Worm (Caenorhabditis elegans): Measurements from ENCODE around the gene sti-1.

Gene sti-1

DNA sequence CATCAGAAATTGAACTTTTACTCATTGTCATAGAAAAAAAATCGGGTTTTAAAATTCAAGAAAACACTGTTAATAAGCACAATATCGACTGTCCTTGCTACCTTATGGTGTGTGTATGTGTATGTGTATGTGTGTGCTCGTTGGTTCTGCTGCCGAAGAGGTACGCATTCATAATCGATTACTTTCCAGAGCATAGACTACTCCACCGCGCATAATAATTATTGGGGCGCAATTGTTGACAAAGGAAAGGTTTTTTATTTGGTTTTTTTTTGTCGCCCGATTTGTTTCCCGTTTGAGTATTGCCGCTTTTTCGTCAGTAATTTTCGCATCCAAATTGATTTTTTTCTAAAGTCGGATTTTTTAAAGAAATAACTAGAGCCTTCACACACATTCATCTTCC, 12.1 kb upstream of the sti-1 start, which contains the start of gene C05E4.15:
Gene C05E4.15, minus strand, starts transcription at position 101 of the 400 bp plus-strand sequence.
- no peak for TF ChIP-seq flt-1 (GFP tag; IDR thresholded peaks at IDR 0.05)
- TF ChIP-seq cog-1 (tag; optimal IDR thresholded peaks at IDR 0.05) = no peak

- no peak for TF ChIP-seq ztf-29 (GFP tag; IDR thresholded peaks at IDR 0.05)
- no peak for TF ChIP-seq cog-1 (tag; optimal IDR thresholded peaks at IDR 0.05)
- TF ChIP-seq tab-1 (GFP tag; IDR thresholded peaks at IDR 0.05) = no peak
- no peak for TF ChIP-seq flt-1 (GFP tag; IDR thresholded peaks at IDR 0.05)
- TF ChIP-seq klf-2 (GFP tag; conservative IDR thresholded peaks at IDR 0.05) = no peak
- TF ChIP-seq ref-1 (GFP tag; conservative IDR thresholded peaks at IDR 0.05) = no peak
- TF ChIP-seq T22C8.4 (GFP tag; IDR thresholded peaks at IDR 0.05) = no peak
- TF ChIP-seq ztf-23 (GFP tag; IDR thresholded peaks at IDR 0.05) = no peak
- TF ChIP-seq med-1 (GFP tag; optimal IDR thresholded peaks at IDR 0.05; ENCODE audit: insufficient read depth) = no peak
Measured at ce11 chrV:761882-762281, 11.4 kb upstream of the sti-1 start, which contains the start of gene C05E4.12. Gene C05E4.12, minus strand, starts transcription at chrV:761982.

- TF ChIP-seq ref-1 (GFP tag; conservative IDR thresholded peaks at IDR 0.05) (no peak), cog-1 (tag; optimal IDR thresholded peaks at IDR 0.05) (no peak), ztf-29 (GFP tag; IDR thresholded peaks at IDR 0.05) (no peak), klf-2 (GFP tag; conservative IDR thresholded peaks at IDR 0.05) (no peak), med-1 (GFP tag; optimal IDR thresholded peaks at IDR 0.05; ENCODE audit: insufficient read depth) (no peak), tab-1 (GFP tag; IDR thresholded peaks at IDR 0.05) (no peak), flt-1 (GFP tag; IDR thresholded peaks at IDR 0.05) (no peak), T22C8.4 (GFP tag; IDR thresholded peaks at IDR 0.05) (no peak), ztf-23 (GFP tag; IDR thresholded peaks at IDR 0.05) (no peak)
Measured at ce11 chrV:762340-762739, 11.0 kb upstream of the sti-1 start, which contains the start of gene srp-2. Gene srp-2, plus strand, starts transcription at chrV:762640.

- TF ChIP-seq ref-1 (GFP tag; conservative IDR thresholded peaks at IDR 0.05) = no peak
- TF ChIP-seq klf-2 (GFP tag; conservative IDR thresholded peaks at IDR 0.05) = no peak
- TF ChIP-seq ztf-23 (GFP tag; IDR thresholded peaks at IDR 0.05) = no peak
- TF ChIP-seq med-1 (GFP tag; optimal IDR thresholded peaks at IDR 0.05; ENCODE audit: insufficient read depth) = no peak
- no peak for TF ChIP-seq flt-1 (GFP tag; IDR thresholded peaks at IDR 0.05)
- TF ChIP-seq tab-1 (GFP tag; IDR thresholded peaks at IDR 0.05) = no peak
- no peak for TF ChIP-seq cog-1 (tag; optimal IDR thresholded peaks at IDR 0.05)
- TF ChIP-seq ztf-29 (GFP tag; IDR thresholded peaks at IDR 0.05) = no peak
- no peak for TF ChIP-seq T22C8.4 (GFP tag; IDR thresholded peaks at IDR 0.05)
Measured at ce11 chrV:764732-765131, 8.6 kb upstream of the sti-1 start, which contains the start of gene str-238. Gene str-238, plus strand, starts transcription at chrV:765032.

DNA sequence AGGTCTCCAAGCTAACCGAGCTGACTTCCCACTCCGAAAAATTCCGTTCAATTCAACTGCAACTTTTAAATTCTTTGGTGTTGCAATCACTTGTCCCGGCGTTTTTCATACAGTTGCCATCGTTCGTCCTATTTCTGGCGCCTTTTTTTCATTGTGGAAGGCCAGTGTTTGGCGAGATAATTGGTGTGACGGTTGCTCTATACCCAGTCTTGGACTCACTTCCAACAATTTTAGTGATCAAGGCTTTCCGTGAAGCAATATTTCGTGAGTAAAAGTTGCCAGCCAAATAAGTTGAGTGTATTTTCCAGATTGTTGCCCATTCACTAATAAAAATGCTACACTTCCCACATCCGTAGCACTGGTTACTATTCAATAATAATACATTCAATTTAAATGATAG, 1.1 kb upstream of the sti-1 start:
- TF ChIP-seq cog-1 (tag; optimal IDR thresholded peaks at IDR 0.05) = no peak
- no peak for TF ChIP-seq ztf-29 (GFP tag; IDR thresholded peaks at IDR 0.05)
- TF ChIP-seq flt-1 (GFP tag; IDR thresholded peaks at IDR 0.05) = no peak

ce11 chrV:774341-774740, 1.0 kb downstream of the sti-1 start:
- TF ChIP-seq ref-1 (GFP tag; conservative IDR thresholded peaks at IDR 0.05) (no peak), med-1 (GFP tag; optimal IDR thresholded peaks at IDR 0.05; ENCODE audit: insufficient read depth) (no peak), klf-2 (GFP tag; conservative IDR thresholded peaks at IDR 0.05) (no peak), flt-1 (GFP tag; IDR thresholded peaks at IDR 0.05) (no peak), cog-1 (tag; optimal IDR thresholded peaks at IDR 0.05) (no peak)

- TF ChIP-seq klf-2 (GFP tag; conservative IDR thresholded peaks at IDR 0.05) (no peak), cog-1 (tag; optimal IDR thresholded peaks at IDR 0.05) (no peak), flt-1 (GFP tag; IDR thresholded peaks at IDR 0.05) (no peak), T22C8.4 (GFP tag; IDR thresholded peaks at IDR 0.05) (no peak), ref-1 (GFP tag; conservative IDR thresholded peaks at IDR 0.05) (no peak), ztf-23 (GFP tag; IDR thresholded peaks at IDR 0.05) (no peak)
Measured at ce11 chrV:774875-775359, 1.6 kb downstream of the sti-1 start, which contains the start of gene srbc-58. Gene srbc-58, plus strand, starts transcription at chrV:774995.

DNA sequence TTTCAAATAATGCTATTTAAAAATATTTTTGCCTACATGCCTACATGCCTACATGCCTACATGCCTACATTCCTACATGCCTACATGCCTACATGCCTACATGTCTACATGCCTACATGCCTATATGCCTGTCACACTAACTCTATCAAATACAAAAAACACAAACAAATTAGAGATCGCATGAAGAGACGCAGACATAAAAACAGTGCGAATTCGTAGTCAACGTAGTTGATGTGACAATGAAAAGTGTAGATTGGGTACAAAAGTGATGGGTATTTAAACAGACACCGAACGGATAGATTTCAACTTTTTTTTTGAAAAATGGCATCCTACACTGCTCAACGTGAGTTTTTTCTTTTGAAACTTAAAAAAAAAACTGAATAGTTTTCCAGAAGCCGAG, 4.0 kb downstream of the sti-1 start, which contains the start of gene R09E12.9:
Gene R09E12.9, plus strand, starts transcription at position 316 of the 400 bp plus-strand sequence.
- TF ChIP-seq ztf-29 (GFP tag; IDR thresholded peaks at IDR 0.05) (no peak), ref-1 (GFP tag; conservative IDR thresholded peaks at IDR 0.05) (no peak), flt-1 (GFP tag; IDR thresholded peaks at IDR 0.05) (no peak), tab-1 (GFP tag; IDR thresholded peaks at IDR 0.05) (no peak), T22C8.4 (GFP tag; IDR thresholded peaks at IDR 0.05) (no peak), klf-2 (GFP tag; conservative IDR thresholded peaks at IDR 0.05) (no peak), cog-1 (tag; optimal IDR thresholded peaks at IDR 0.05) (no peak), med-1 (GFP tag; optimal IDR thresholded peaks at IDR 0.05; ENCODE audit: insufficient read depth) (no peak)

DNA sequence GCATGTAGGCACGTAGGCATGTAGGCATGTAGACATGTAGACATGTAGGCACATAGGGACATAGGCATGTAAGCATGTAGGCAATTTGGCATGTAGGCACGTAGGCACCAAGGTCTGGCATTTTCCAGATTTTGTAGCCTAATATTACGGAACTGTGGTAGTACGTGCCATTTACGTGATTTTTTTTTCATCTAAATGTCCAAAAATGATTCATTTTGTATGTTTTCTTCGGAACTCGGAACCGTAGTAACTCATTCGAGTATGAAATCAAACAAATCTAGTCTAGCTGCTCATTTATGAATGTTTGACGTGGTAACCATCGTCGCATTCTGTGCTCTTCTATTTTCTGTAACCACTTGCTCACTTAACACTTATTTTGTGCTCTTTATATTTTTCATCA, 5.0 kb downstream of the sti-1 start, which contains the start of gene srbc-59:
Gene srbc-59, plus strand, starts transcription at position 301 of the 400 bp plus-strand sequence.
- no peak for TF ChIP-seq med-1 (GFP tag; optimal IDR thresholded peaks at IDR 0.05; ENCODE audit: insufficient read depth)
- no peak for TF ChIP-seq klf-2 (GFP tag; conservative IDR thresholded peaks at IDR 0.05)
- no peak for TF ChIP-seq ztf-29 (GFP tag; IDR thresholded peaks at IDR 0.05)
- no peak for TF ChIP-seq ztf-23 (GFP tag; IDR thresholded peaks at IDR 0.05)
- no peak for TF ChIP-seq cog-1 (tag; optimal IDR thresholded peaks at IDR 0.05)
- no peak for TF ChIP-seq flt-1 (GFP tag; IDR thresholded peaks at IDR 0.05)
- TF ChIP-seq tab-1 (GFP tag; IDR thresholded peaks at IDR 0.05) = no peak
- no peak for TF ChIP-seq T22C8.4 (GFP tag; IDR thresholded peaks at IDR 0.05)
- no peak for TF ChIP-seq ref-1 (GFP tag; conservative IDR thresholded peaks at IDR 0.05)

DNA sequence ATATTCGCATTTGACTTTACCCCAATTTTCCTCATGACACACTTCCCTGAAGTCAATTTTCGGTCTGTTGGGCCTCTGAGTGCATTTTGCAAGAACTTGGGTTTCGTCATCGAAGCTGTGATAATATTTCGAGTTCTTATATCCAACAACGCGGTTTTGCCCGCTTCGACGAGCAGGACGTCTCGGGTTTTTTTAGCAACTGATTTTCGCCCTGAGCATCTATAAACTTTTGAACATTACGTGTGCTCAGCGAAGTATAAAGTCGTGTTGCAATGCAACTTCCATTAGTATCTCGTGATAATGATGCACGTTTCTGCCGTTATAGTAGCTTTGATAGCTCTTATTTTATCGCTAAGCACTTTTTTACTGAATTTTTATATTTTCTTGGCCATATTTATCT, 6.7 kb downstream of the sti-1 start, which contains the start of gene srbc-60:
Gene srbc-60, plus strand, starts transcription at position 301 of the 400 bp plus-strand sequence.
- TF ChIP-seq klf-2 (GFP tag; conservative IDR thresholded peaks at IDR 0.05) (no peak), flt-1 (GFP tag; IDR thresholded peaks at IDR 0.05) (no peak), tab-1 (GFP tag; IDR thresholded peaks at IDR 0.05) (no peak)
